Worm (Caenorhabditis elegans): ENCODE results near the gene aldo-2.

DNA sequence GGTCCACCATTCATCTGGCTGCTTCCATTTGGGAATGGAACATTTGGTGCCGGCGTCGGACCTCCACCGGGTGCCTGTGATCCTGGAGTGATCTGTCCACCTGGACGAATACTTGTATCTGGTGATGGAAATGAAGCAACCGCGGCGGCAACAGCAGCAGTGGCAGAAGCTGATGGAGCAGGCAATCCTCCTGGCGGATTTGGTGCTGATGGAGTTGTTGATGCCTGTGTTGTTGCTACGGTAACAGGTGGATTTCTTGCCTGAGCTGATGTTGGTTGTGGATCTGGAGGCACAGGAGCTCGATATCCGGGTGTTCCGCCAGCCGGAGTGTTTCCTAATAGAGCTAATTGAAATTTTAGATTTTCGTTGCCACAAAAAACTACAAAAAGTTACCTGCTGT is 44.0 kb downstream of the aldo-2 start:
- TF ChIP-seq ama-1 (optimal IDR thresholded peaks at IDR 0.05) (no peak), ZK546.5 (tag; optimal IDR thresholded peaks at IDR 0.05) (no peak), egl-27 (tag; optimal IDR thresholded peaks at IDR 0.05) (no peak), nhr-25 (tag; optimal IDR thresholded peaks at IDR 0.05) (no peak), lin-15B (tag; optimal IDR thresholded peaks at IDR 0.05) (no peak), skn-1 (tag; optimal IDR thresholded peaks at IDR 0.05) (no peak), mdl-1 (tag; optimal IDR thresholded peaks at IDR 0.05) (no peak), jun-1 (tag; optimal IDR thresholded peaks at IDR 0.05) (no peak), R02D3.7 (tag; optimal IDR thresholded peaks at IDR 0.05) (no peak), fkh-10 (GFP tag; optimal IDR thresholded peaks at IDR 0.05) (no peak), nhr-28 (tag; optimal IDR thresholded peaks at IDR 0.05) (no peak)

Data from whole organism, L3 larva.